Worm (Caenorhabditis elegans) whole organism, mixed stage, embryonic: ENCODE measurements around the gene spe-42.

Experiments
- M03D4.4 ChIP-seq: sonication (generic microtip); optimal IDR thresholded peaks from 2 replicates; lab custom pipeline; 2017; ENCODE audit warnings: mild to moderate bottlenecking, missing genetic modification characterization, missing compliant biosample characterization
- bed-3 ChIP-seq: fragments of 200-800 bp; sonication (Bioruptor generic); optimal IDR thresholded peaks from 3 replicates; lab custom pipeline; 2018; ENCODE audit warnings: mild to moderate bottlenecking, missing genetic modification characterization, moderate library complexity, missing compliant biosample characterization
- blmp-1 ChIP-seq: fragments of 150-350 bp; optimal IDR thresholded peaks from 2 replicates; lab custom pipeline; 2014; ENCODE audit warnings: missing biosample characterization, missing genetic modification characterization
- ceh-39 ChIP-seq: fragments of 150-350 bp; optimal IDR thresholded peaks from 2 replicates; lab custom pipeline; 2014; ENCODE audit warnings: missing biosample characterization, missing genetic modification characterization
- ceh-43 ChIP-seq: fragments of 200-800 bp; sonication (Bioruptor generic); optimal IDR thresholded peaks from 2 replicates; lab custom pipeline; 2018; ENCODE audit warnings: mild to moderate bottlenecking, missing genetic modification characterization, moderate library complexity, missing compliant biosample characterization
- ceh-83 ChIP-seq: fragments of 200-800 bp; sonication (Bioruptor generic); optimal IDR thresholded peaks from 2 replicates; lab custom pipeline; 2018; ENCODE audit warnings: mild to moderate bottlenecking, missing genetic modification characterization, missing compliant biosample characterization
- ces-1 ChIP-seq: fragments of 150-350 bp; optimal IDR thresholded peaks from 2 replicates; lab custom pipeline; 2014; ENCODE audit warnings: missing biosample characterization, missing genetic modification reagents, missing genetic modification characterization
- cnd-1 ChIP-seq: fragments of 200-800 bp; sonication (Bioruptor generic); optimal IDR thresholded peaks from 2 replicates; lab custom pipeline; 2018; ENCODE audit warnings: mild to moderate bottlenecking, missing genetic modification characterization, missing compliant biosample characterization
- drap-1 ChIP-seq: fragments of 200-800 bp; sonication (Bioruptor generic); optimal IDR thresholded peaks from 3 replicates; lab custom pipeline; 2018; ENCODE audit warnings: mild to moderate bottlenecking, missing genetic modification characterization, missing compliant biosample characterization
- elt-1 ChIP-seq: sonication (generic microtip); optimal IDR thresholded peaks from 2 replicates; lab custom pipeline; 2017; ENCODE audit warnings: missing genetic modification characterization, mild to moderate bottlenecking, missing compliant biosample characterization, antibody characterized with exemption, moderate library complexity, borderline replicate concordance; ENCODE audit not compliant: insufficient read depth
- elt-3 ChIP-seq: fragments of 150-350 bp; optimal IDR thresholded peaks from 2 replicates; lab custom pipeline; 2014; ENCODE audit warnings: missing biosample characterization, missing genetic modification characterization
- flh-1 ChIP-seq: fragments of 200-800 bp; sonication (Bioruptor generic); optimal IDR thresholded peaks from 2 replicates; lab custom pipeline; 2018; ENCODE audit warnings: mild to moderate bottlenecking, missing genetic modification characterization, moderate library complexity, missing compliant biosample characterization
- ham-2 ChIP-seq: fragments of 200-800 bp; sonication (Bioruptor generic); optimal IDR thresholded peaks from 2 replicates; lab custom pipeline; 2018; ENCODE audit warnings: mild to moderate bottlenecking, missing genetic modification characterization, missing compliant biosample characterization
- hlh-1 ChIP-seq: fragments of 150-350 bp; optimal IDR thresholded peaks from 2 replicates; lab custom pipeline; 2014; ENCODE audit warnings: missing biosample characterization, missing genetic modification reagents, missing genetic modification characterization
- lin-13 ChIP-seq: fragments of 150-350 bp; optimal IDR thresholded peaks from 2 replicates; lab custom pipeline; 2014; ENCODE audit warnings: missing biosample characterization, missing genetic modification characterization
- lin-32 ChIP-seq: fragments of 200-800 bp; sonication (Bioruptor generic); optimal IDR thresholded peaks from 2 replicates; lab custom pipeline; 2018; ENCODE audit warnings: mild to moderate bottlenecking, missing genetic modification characterization, missing compliant biosample characterization
- lsy-2 ChIP-seq: fragments of 150-350 bp; optimal IDR thresholded peaks from 2 replicates; lab custom pipeline; 2014; ENCODE audit warnings: missing biosample characterization, missing genetic modification characterization
- mab-5 ChIP-seq: fragments of 150-350 bp; optimal IDR thresholded peaks from 2 replicates; lab custom pipeline; 2014; ENCODE audit warnings: missing biosample characterization, missing genetic modification characterization
- mep-1 ChIP-seq: fragments of 150-350 bp; optimal IDR thresholded peaks from 2 replicates; lab custom pipeline; 2017; ENCODE audit warnings: missing biosample characterization, missing genetic modification reagents, missing genetic modification characterization, inconsistent platforms
- mls-2 ChIP-seq: sonication (generic microtip); optimal IDR thresholded peaks from 2 replicates; lab custom pipeline; 2016; ENCODE audit warnings: mild to moderate bottlenecking, missing genetic modification characterization, moderate library complexity, missing compliant biosample characterization
- nhr-12 ChIP-seq: fragments of 150-350 bp; optimal IDR thresholded peaks from 2 replicates; lab custom pipeline; 2014; ENCODE audit warnings: missing biosample characterization, missing genetic modification characterization
- nhr-2 ChIP-seq: fragments of 150-350 bp; optimal IDR thresholded peaks from 2 replicates; lab custom pipeline; 2014; ENCODE audit warnings: missing biosample characterization, missing genetic modification characterization
- nhr-237 ChIP-seq: fragments of 150-350 bp; optimal IDR thresholded peaks from 2 replicates; lab custom pipeline; 2014; ENCODE audit warnings: missing biosample characterization, missing genetic modification characterization
- nhr-28 ChIP-seq: fragments of 150-350 bp; optimal IDR thresholded peaks from 2 replicates; lab custom pipeline; 2014; ENCODE audit warnings: missing biosample characterization, missing genetic modification characterization
- nhr-76 ChIP-seq: sonication (generic microtip); optimal IDR thresholded peaks from 2 replicates; lab custom pipeline; 2017; ENCODE audit warnings: missing biosample characterization, missing genetic modification characterization
- pha-4 ChIP-seq: fragments of 150-350 bp; optimal IDR thresholded peaks from 2 replicates; lab custom pipeline; 2018; ENCODE audit warnings: missing biosample characterization, missing genetic modification reagents, missing genetic modification characterization
- sem-2 ChIP-seq: fragments of 200-800 bp; sonication (Bioruptor generic); optimal IDR thresholded peaks from 2 replicates; lab custom pipeline; 2018; ENCODE audit warnings: mild to moderate bottlenecking, missing genetic modification characterization, missing compliant biosample characterization
- snpc-4 ChIP-seq: fragments of 150-350 bp; optimal IDR thresholded peaks from 2 replicates; lab custom pipeline; 2014; ENCODE audit warnings: missing biosample characterization, missing genetic modification characterization
- sptf-1 ChIP-seq: sonication (generic microtip); optimal IDR thresholded peaks from 2 replicates; lab custom pipeline; 2017; ENCODE audit warnings: mild to moderate bottlenecking, missing genetic modification characterization, moderate library complexity, missing compliant biosample characterization
- tbx-8 ChIP-seq: fragments of 200-800 bp; sonication (Bioruptor generic); optimal IDR thresholded peaks from 2 replicates; lab custom pipeline; 2018; ENCODE audit warnings: mild to moderate bottlenecking, missing genetic modification characterization, moderate library complexity, missing compliant biosample characterization
- unc-120 ChIP-seq: sonication (generic microtip); optimal IDR thresholded peaks from 2 replicates; lab custom pipeline; 2017; ENCODE audit warnings: missing genetic modification characterization, missing compliant biosample characterization; ENCODE audit not compliant: poor library complexity, severe bottlenecking
- unc-39 ChIP-seq: fragments of 150-350 bp; optimal IDR thresholded peaks from 2 replicates; lab custom pipeline; 2014; ENCODE audit warnings: missing biosample characterization, missing genetic modification characterization
- unc-62 ChIP-seq: fragments of 150-350 bp; optimal IDR thresholded peaks from 2 replicates; lab custom pipeline; 2014; ENCODE audit warnings: missing biosample characterization, missing genetic modification reagents, missing genetic modification characterization
- zip-8 ChIP-seq: fragments of 150-350 bp; optimal IDR thresholded peaks from 2 replicates; lab custom pipeline; 2014; ENCODE audit warnings: missing biosample characterization, missing genetic modification characterization
- ztf-11 ChIP-seq: fragments of 150-350 bp; optimal IDR thresholded peaks from 2 replicates; lab custom pipeline; 2014; ENCODE audit warnings: missing biosample characterization, missing genetic modification characterization

Gene spe-42

DNA sequence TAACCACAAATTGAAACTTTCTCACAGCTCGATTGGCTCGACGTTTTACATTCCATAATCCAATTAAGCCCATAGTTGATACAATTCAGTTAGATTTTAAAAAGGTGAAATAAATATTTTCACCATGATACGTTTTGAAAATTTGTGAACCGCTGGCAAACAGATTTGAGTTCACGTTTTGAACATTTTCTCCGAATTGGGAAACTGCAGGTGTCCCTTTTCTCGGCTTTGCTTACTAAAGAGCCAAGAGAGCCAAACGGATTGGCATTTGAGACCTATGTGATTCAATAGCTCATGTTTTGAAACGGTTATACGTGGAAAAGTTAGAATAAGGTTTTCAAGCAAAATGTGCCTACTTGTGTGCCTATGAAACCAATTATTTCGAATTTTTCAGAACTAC is at the start of gene spe-42:
TSS of gene spe-42 (minus strand) at position 101 of the 400 bp plus-strand sequence.
- no peak for TF ChIP-seq sem-2 (GFP tag; lab: Kevin White, UChicago)
- TF ChIP-seq ham-2, result no peak
- no peak for TF ChIP-seq lsy-2 (tag; lab: Kevin White, UChicago)

DNA sequence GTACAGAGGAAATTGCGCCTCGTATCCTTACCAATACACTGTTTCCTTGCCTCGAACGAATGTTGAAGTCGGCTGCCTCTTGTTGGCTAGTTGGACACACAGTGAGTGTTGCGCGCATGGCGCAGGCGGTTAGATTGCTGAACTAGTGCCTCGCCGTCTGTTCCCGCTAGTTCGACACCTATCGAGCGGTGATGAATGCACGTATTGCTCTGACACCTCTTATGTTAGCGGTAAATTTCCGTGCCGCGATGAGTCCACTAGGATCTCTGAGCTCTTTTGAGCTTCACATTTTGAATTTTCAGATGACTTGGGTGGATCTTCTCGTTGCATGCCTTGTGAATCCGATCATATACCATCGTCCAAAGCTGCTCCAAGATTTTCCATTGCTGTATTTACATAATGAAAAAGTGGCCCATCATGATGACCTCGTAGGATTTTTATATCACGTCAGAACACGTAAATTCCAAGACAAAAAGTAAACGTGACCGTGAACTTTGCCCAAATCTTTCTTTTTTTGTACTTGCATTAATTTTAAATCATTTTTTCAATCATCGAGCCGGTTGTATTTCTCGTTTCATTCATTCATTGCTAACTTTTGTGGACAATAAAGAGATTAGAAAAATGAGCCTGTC is 46.1 kb upstream of the spe-42 start, which contains the start of gene F55A11.11:
TSS of gene F55A11.11 (plus strand) at position 341 of the 632 bp plus-strand sequence.
- TF ChIP-seq ztf-11 (peak; percentile 60), ham-2 (peak; percentile 98), zip-8 (no peak), mab-5 (tag; lab: Kevin White, UChicago) (no peak), snpc-4 (tag; lab: Kevin White, UChicago) (no peak), ceh-39 (tag; lab: Kevin White, UChicago) (peak; percentile 28), ceh-83 (GFP tag; lab: Kevin White, UChicago) (peak; percentile 97), ceh-43 (GFP tag; lab: Kevin White, UChicago) (peak; percentile 92), pha-4 (tag; lab: Kevin White, UChicago) (peak; percentile 92), lsy-2 (tag; lab: Kevin White, UChicago) (peak; percentile 28), lin-13 (tag; lab: Kevin White, UChicago) (peak; percentile 83), mep-1 (tag; lab: Kevin White, UChicago) (peak; percentile 57), bed-3 (peak; percentile 91), drap-1 (GFP tag; lab: Kevin White, UChicago) (peak; percentile 99), nhr-28 (tag; lab: Kevin White, UChicago) (peak; percentile 46), flh-1 (peak; percentile 90), hlh-1 (peak; percentile 60), blmp-1 (tag; lab: Kevin White, UChicago) (no peak), M03D4.4 (peak; percentile 97), mls-2 (peak; percentile 98), unc-120 (peak; percentile 95), unc-62 (GFP tag; lab: Kevin White, UChicago) (peak; percentile 73), nhr-76 (tag; lab: Kevin White, UChicago) (no peak), ces-1 (no peak), nhr-2 (tag; lab: Kevin White, UChicago) (no peak), elt-3 (tag; lab: Kevin White, UChicago) (no peak), lin-32 (GFP tag; lab: Kevin White, UChicago) (peak; percentile 96), sem-2 (GFP tag; lab: Kevin White, UChicago) (peak; percentile 94), unc-39 (tag; lab: Kevin White, UChicago) (peak; percentile 52), nhr-12 (tag; lab: Kevin White, UChicago) (peak; percentile 85), elt-1 (peak; percentile 17), nhr-237 (peak; percentile 41), tbx-8 (GFP tag; lab: Kevin White, UChicago) (peak; percentile 86), sptf-1 (tag; lab: Kevin White, UChicago) (peak; percentile 98), cnd-1 (tag; lab: Kevin White, UChicago) (peak; percentile 97)

DNA sequence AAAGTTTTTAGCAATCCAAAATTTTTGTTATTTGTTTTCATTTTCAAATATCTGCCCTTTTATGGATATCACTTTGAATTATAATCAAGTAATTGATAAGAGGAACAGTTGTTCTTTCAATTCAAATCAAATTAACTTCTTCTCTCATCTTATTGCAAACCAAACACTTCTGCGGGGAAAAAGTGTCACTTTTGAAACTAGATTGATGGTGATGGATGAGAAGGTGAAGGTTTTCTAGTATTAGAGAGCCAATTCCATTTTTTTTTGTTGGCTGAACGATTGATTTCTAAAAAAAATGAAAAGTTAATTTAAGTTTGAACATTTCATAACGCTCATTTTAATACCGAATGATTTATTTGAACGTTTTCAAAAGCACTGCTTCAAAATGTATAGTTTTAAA is 43.0 kb upstream of the spe-42 start:
- no peak for TF ChIP-seq elt-1
- TF ChIP-seq nhr-12 (tag; lab: Kevin White, UChicago), result no peak
- no peak for TF ChIP-seq nhr-28 (tag; lab: Kevin White, UChicago)
- TF ChIP-seq mep-1 (tag; lab: Kevin White, UChicago), result no peak
- no peak for TF ChIP-seq cnd-1 (tag; lab: Kevin White, UChicago)
- TF ChIP-seq unc-62 (GFP tag; lab: Kevin White, UChicago), result peak; percentile 74

DNA sequence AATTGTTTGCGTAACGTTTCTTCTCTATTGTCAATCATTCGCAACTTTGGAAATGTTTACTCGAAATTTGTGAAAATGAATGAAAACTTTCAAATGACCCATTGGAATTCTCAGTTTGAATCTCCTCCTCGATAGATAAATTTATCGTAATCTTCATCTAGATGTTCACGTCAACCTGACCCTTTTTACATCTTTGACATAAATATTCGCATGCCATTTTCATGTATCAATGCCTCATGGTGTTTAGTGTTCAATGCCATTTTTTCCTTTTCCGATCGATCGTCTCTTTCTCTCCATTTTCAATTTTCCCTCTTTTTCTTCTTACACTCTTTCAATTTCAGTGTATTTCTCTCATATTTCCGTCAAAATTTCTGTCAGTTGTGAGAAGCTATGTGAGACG is 42.5 kb upstream of the spe-42 start:
- no peak for TF ChIP-seq nhr-76 (tag; lab: Kevin White, UChicago)
- TF ChIP-seq elt-1, result peak; percentile 33
